Worm (Caenorhabditis elegans) whole organism, young adult: ENCODE measurements around the gene srx-133.
A peak's percentile ranks its signal among the peaks of the same experiment; 100 is the strongest.

Source experiments
- B0035.1 ChIP-seq: sonication (generic microtip); optimal IDR thresholded peaks from 2 replicates; lab custom pipeline; 2016; ENCODE audit warnings: missing genetic modification characterization, mild to moderate bottlenecking, missing compliant biosample characterization, missing genotype, missing genetic modification reagents
- B0261.1 ChIP-seq: sonication (generic microtip); optimal IDR thresholded peaks from 2 replicates; lab custom pipeline; 2016; ENCODE audit warnings: mild to moderate bottlenecking, missing genetic modification characterization, moderate library complexity, missing compliant biosample characterization
- F39B2.1 ChIP-seq: fragments of 200-800 bp; sonication (Bioruptor generic); IDR thresholded peaks from 2 replicates; pipeline ENCODE4 v1.3.6; 2022; ENCODE audit warnings: missing genetic modification reagents, missing genetic modification characterization, missing compliant biosample characterization
- F57C9.4 ChIP-seq: sonication (generic microtip); optimal IDR thresholded peaks from 2 replicates; lab custom pipeline; 2017; ENCODE audit warnings: mild to moderate bottlenecking, missing genetic modification characterization, missing compliant biosample characterization
- Y53F4B.3 ChIP-seq: fragments of 200-800 bp; sonication (Bioruptor generic); IDR thresholded peaks from 2 replicates; pipeline ENCODE4 v1.3.6; 2022; ENCODE audit warnings: missing genetic modification reagents, missing genetic modification characterization, missing compliant biosample characterization
- Y67H2A.10 ChIP-seq: fragments of 200-800 bp; sonication (Bioruptor generic); conservative IDR thresholded peaks from 2 replicates; pipeline ENCODE4 v1.3.6; 2022; ENCODE audit warnings: missing genetic modification reagents, missing genetic modification characterization, missing compliant biosample characterization
- Y79H2A.3 ChIP-seq: fragments of 200-800 bp; sonication (Bioruptor generic); conservative IDR thresholded peaks from 2 replicates; pipeline ENCODE4 v1.3.6; 2022; ENCODE audit warnings: missing genetic modification reagents, missing genetic modification characterization, missing compliant biosample characterization
- aptf-3 ChIP-seq: fragments of 200-800 bp; sonication (Bioruptor generic); IDR thresholded peaks from 2 replicates; pipeline ENCODE4 v1.3.6; 2022; ENCODE audit warnings: missing genetic modification characterization, missing compliant biosample characterization
- ceh-27 ChIP-seq: fragments of 200-800 bp; sonication (Bioruptor generic); optimal IDR thresholded peaks from 2 replicates; lab custom pipeline; 2018; ENCODE audit warnings: mild to moderate bottlenecking, missing genetic modification characterization, moderate library complexity, missing compliant biosample characterization
- ceh-79 ChIP-seq: sonication (generic microtip); optimal IDR thresholded peaks from 2 replicates; lab custom pipeline; 2017; ENCODE audit warnings: mild to moderate bottlenecking, missing genetic modification characterization, missing compliant biosample characterization
- ceh-91 ChIP-seq: fragments of 200-800 bp; sonication (Bioruptor generic); IDR thresholded peaks from 2 replicates; pipeline ENCODE4 v1.3.6; 2022; ENCODE audit warnings: missing genetic modification reagents, missing genetic modification characterization, missing compliant biosample characterization
- die-1 ChIP-seq: sonication (generic microtip); optimal IDR thresholded peaks from 2 replicates; lab custom pipeline; 2016; ENCODE audit warnings: missing genotype, mild to moderate bottlenecking, missing genetic modification characterization, missing compliant biosample characterization
- dox-1 ChIP-seq: fragments of 200-800 bp; sonication (Bioruptor generic); IDR thresholded peaks from 2 replicates; pipeline ENCODE4 v1.3.6; 2022; ENCODE audit warnings: missing genetic modification reagents, missing genetic modification characterization, missing compliant biosample characterization
- dpl-1 ChIP-seq: fragments of 150-350 bp; optimal IDR thresholded peaks from 2 replicates; lab custom pipeline; 2014; ENCODE audit warnings: missing biosample characterization, missing genetic modification reagents, missing genetic modification characterization
- egl-18 ChIP-seq: fragments of 200-800 bp; sonication (Bioruptor generic); IDR thresholded peaks from 2 replicates; pipeline ENCODE4 v1.3.6; 2022; ENCODE audit warnings: missing genetic modification reagents, missing genetic modification characterization, missing compliant biosample characterization
- egrh-3 ChIP-seq: fragments of 200-800 bp; sonication (Bioruptor generic); IDR thresholded peaks from 2 replicates; pipeline ENCODE4 v1.3.6; 2022; ENCODE audit warnings: missing genetic modification reagents, missing genetic modification characterization, missing compliant biosample characterization
- fkh-3 ChIP-seq: sonication (generic microtip); optimal IDR thresholded peaks from 2 replicates; lab custom pipeline; 2016; ENCODE audit warnings: mild to moderate bottlenecking, missing genetic modification characterization, missing compliant biosample characterization
- gei-17 ChIP-seq: fragments of 200-800 bp; sonication (Bioruptor generic); optimal IDR thresholded peaks from 2 replicates; lab custom pipeline; 2018; ENCODE audit warnings: mild to moderate bottlenecking, missing genetic modification characterization, missing compliant biosample characterization
- hmg-20 ChIP-seq: fragments of 200-800 bp; sonication (Bioruptor generic); IDR thresholded peaks from 2 replicates; pipeline ENCODE4 v1.3.6; 2022; ENCODE audit warnings: missing genetic modification reagents, missing genetic modification characterization, missing compliant biosample characterization
- hrde-1 ChIP-seq: sonication (generic microtip); optimal IDR thresholded peaks from 2 replicates; lab custom pipeline; 2016; ENCODE audit warnings: missing genetic modification characterization, mild to moderate bottlenecking, missing compliant biosample characterization, moderate library complexity, missing genotype, missing genetic modification reagents, borderline replicate concordance
- hsf-1 ChIP-seq: fragments of 200-800 bp; sonication (Bioruptor generic); IDR thresholded peaks from 2 replicates; pipeline ENCODE4 v1.3.6; 2022; ENCODE audit warnings: missing genetic modification reagents, missing genetic modification characterization, missing compliant biosample characterization
- let-526 ChIP-seq: fragments of 200-800 bp; sonication (Bioruptor generic); IDR thresholded peaks from 2 replicates; pipeline ENCODE4 v1.3.6; 2022; ENCODE audit warnings: missing genetic modification reagents, missing genetic modification characterization, missing compliant biosample characterization
- let-607 ChIP-seq, 2 experiments: fragments of 200-800 bp in 1 of 2; sonication (Bioruptor generic) in 1 of 2; sonication (generic microtip) in 1 of 2; optimal IDR thresholded peaks; 2 replicates each; lab custom pipeline; 2016 to 2018; ENCODE audit warnings: mild to moderate bottlenecking in 2 of 2, missing compliant biosample characterization in 2 of 2, missing genetic modification characterization in 2 of 2, moderate library complexity in 2 of 2, missing genotype in 1 of 2
- lin-35 ChIP-seq, 3 experiments: fragments of 150-350 bp in 2 of 3; sonication (generic microtip) in 1 of 3; optimal IDR thresholded peaks; 2 replicates each; lab custom pipeline; 2014 to 2018; ENCODE audit warnings: missing biosample characterization in 3 of 3, missing genetic modification characterization in 3 of 3, missing genetic modification reagents in 3 of 3
- madf-10 ChIP-seq: sonication (generic microtip); optimal IDR thresholded peaks from 2 replicates; lab custom pipeline; 2016; ENCODE audit warnings: mild to moderate bottlenecking, missing genetic modification characterization, missing compliant biosample characterization
- madf-6 ChIP-seq: fragments of 200-800 bp; sonication (Bioruptor generic); IDR thresholded peaks from 2 replicates; pipeline ENCODE4 v1.3.6; 2022; ENCODE audit warnings: missing genetic modification reagents, missing genetic modification characterization, missing compliant biosample characterization
- nfya-1 ChIP-seq: sonication (generic microtip); optimal IDR thresholded peaks from 2 replicates; lab custom pipeline; 2017; ENCODE audit warnings: antibody characterized with exemption, missing compliant biosample characterization, missing genetic modification characterization, borderline replicate concordance; ENCODE audit not compliant: insufficient read depth
- rec-8 ChIP-seq, 2 experiments: sonication (generic microtip); optimal IDR thresholded peaks; 2 replicates each; lab custom pipeline; 2016; ENCODE audit warnings: mild to moderate bottlenecking in 2 of 2, missing genetic modification characterization in 2 of 2, missing genetic modification reagents in 2 of 2, missing genotype in 2 of 2, missing biosample characterization in 1 of 2, missing compliant biosample characterization in 1 of 2, moderate library complexity in 1 of 2
- sdz-38 ChIP-seq: sonication (generic microtip); optimal IDR thresholded peaks from 2 replicates; lab custom pipeline; 2016; ENCODE audit warnings: missing genotype, missing genetic modification characterization, missing compliant biosample characterization
- tbx-9 ChIP-seq: sonication (generic microtip); optimal IDR thresholded peaks from 2 replicates; lab custom pipeline; 2016; ENCODE audit warnings: borderline replicate concordance, missing genetic modification characterization, inconsistent platforms, missing compliant biosample characterization
- xnd-1 ChIP-seq: sonication (generic microtip); optimal IDR thresholded peaks from 2 replicates; lab custom pipeline; 2016; ENCODE audit warnings: missing genotype, missing genetic modification reagents, missing genetic modification characterization, missing compliant biosample characterization
- zim-3 ChIP-seq: sonication (generic microtip); optimal IDR thresholded peaks from 2 replicates; lab custom pipeline; 2017; ENCODE audit warnings: mild to moderate bottlenecking, missing genetic modification characterization, moderate library complexity, missing compliant biosample characterization
- ztf-25 ChIP-seq: fragments of 200-800 bp; sonication (Bioruptor generic); IDR thresholded peaks from 2 replicates; pipeline ENCODE4 v1.3.6; 2022; ENCODE audit warnings: missing genetic modification reagents, missing genetic modification characterization, missing compliant biosample characterization
- ztf-28 ChIP-seq: fragments of 200-800 bp; sonication (Bioruptor generic); IDR thresholded peaks from 2 replicates; pipeline ENCODE4 v1.3.6; 2022; ENCODE audit warnings: missing genetic modification reagents, missing genetic modification characterization, missing compliant biosample characterization

Gene srx-133

ce11 chrV:13862505-13862904 is 14.0 kb downstream of the srx-133 start, which contains the start of gene srx-137:
Gene srx-137 (plus strand): TSS chrV:13862805.
- no peak for TF ChIP-seq let-526
- no peak for TF ChIP-seq lin-35 (GFP tag; optimal IDR thresholded peaks at IDR 0.05; lab: Kevin White, UChicago)
- TF ChIP-seq aptf-3 (GFP tag; lab: Robert Waterston, UW): no peak
- TF ChIP-seq let-607 (tag; optimal IDR thresholded peaks at IDR 0.05; lab: Kevin White, UChicago): no peak
- no peak for TF ChIP-seq fkh-3 (tag; lab: Kevin White, UChicago)
- no peak for TF ChIP-seq hrde-1 (tag; lab: Kevin White, UChicago)
- TF ChIP-seq ceh-79 (tag; lab: Kevin White, UChicago): no peak
- TF ChIP-seq Y79H2A.3: no peak
- no peak for TF ChIP-seq B0035.1 (tag; lab: Kevin White, UChicago)
- TF ChIP-seq ztf-28 (GFP tag; lab: Robert Waterston, UW): no peak
- TF ChIP-seq ztf-25 (GFP tag; lab: Robert Waterston, UW): no peak
- no peak for TF ChIP-seq hmg-20 (GFP tag; lab: Robert Waterston, UW)
- no peak for TF ChIP-seq ceh-91 (GFP tag; lab: Robert Waterston, UW)
- no peak for TF ChIP-seq sdz-38 (tag; lab: Kevin White, UChicago)
- no peak for TF ChIP-seq dpl-1 (GFP tag; lab: Kevin White, UChicago)
- no peak for TF ChIP-seq egrh-3
- no peak for TF ChIP-seq tbx-9 (tag; lab: Kevin White, UChicago)
- TF ChIP-seq rec-8 (tag; optimal IDR thresholded peaks at IDR 0.05; lab: Kevin White, UChicago): no peak

- TF ChIP-seq zim-3 (tag; lab: Kevin White, UChicago): no peak
- TF ChIP-seq dox-1: no peak
- no peak for TF ChIP-seq madf-6 (GFP tag; lab: Robert Waterston, UW)
- no peak for TF ChIP-seq Y53F4B.3 (GFP tag; lab: Robert Waterston, UW)
Measured at ce11 chrV:13863700-13864099, 15.2 kb downstream of the srx-133 start.

ce11 chrV:13866353-13866752 is 17.9 kb downstream of the srx-133 start, which contains the start of gene nhr-175:
Gene nhr-175 (plus strand): TSS chrV:13866691.
- TF ChIP-seq die-1 (tag; lab: Kevin White, UChicago): no peak

- TF ChIP-seq ceh-27 (GFP tag; lab: Kevin White, UChicago) (peak; percentile 10), egrh-3 (peak; percentile 76; the same call in 1 of the 2 replicates)
Measured at ce11 chrV:13868886-13869285, 20.4 kb downstream of the srx-133 start.

ce11 chrV:13869551-13869950 is 21.1 kb downstream of the srx-133 start:
- TF ChIP-seq B0261.1 (tag; lab: Kevin White, UChicago) (no peak), gei-17 (GFP tag; lab: Kevin White, UChicago) (no peak), dpl-1 (GFP tag; lab: Kevin White, UChicago) (no peak), F39B2.1 (GFP tag; lab: Robert Waterston, UW) (no peak), egl-18 (GFP tag; lab: Robert Waterston, UW) (no peak), egrh-3 (no peak), xnd-1 (tag; lab: Kevin White, UChicago) (no peak), dox-1 (no peak), lin-35 (GFP tag; optimal IDR thresholded peaks at IDR 0.05; lab: Kevin White, UChicago) (no peak), F57C9.4 (tag; lab: Kevin White, UChicago) (no peak), Y67H2A.10 (GFP tag; lab: Robert Waterston, UW) (no peak), nfya-1 (tag; lab: Kevin White, UChicago) (no peak), hsf-1 (GFP tag; lab: Robert Waterston, UW) (no peak), madf-6 (GFP tag; lab: Robert Waterston, UW) (no peak), madf-10 (tag; lab: Kevin White, UChicago) (no peak)
- TF ChIP-seq, all 124 proteins: peak for 0
